Worm (Caenorhabditis elegans): ENCODE measurements around the gene F40F8.4.
A peak's percentile ranks its signal among the peaks of the same experiment; 100 is the strongest.

Gene F40F8.4

ce11 chrII:11105981-11106711 lies 33.9 kb downstream of the F40F8.4 start, which contains the start of gene nasp-1 (continued):
- TF ChIP-seq fkh-3 (tag; optimal IDR thresholded peaks at IDR 0.05): no peak
- no peak for TF ChIP-seq cebp-1 (GFP tag; IDR thresholded peaks at IDR 0.05)
- peak; percentile 19 for TF ChIP-seq cebp-1 (tag; optimal IDR thresholded peaks at IDR 0.05)
- TF ChIP-seq cebp-2 (GFP tag; IDR thresholded peaks at IDR 0.05): no peak
- no peak for TF ChIP-seq ztf-28 (GFP tag; IDR thresholded peaks at IDR 0.05)
- no peak for TF ChIP-seq F39B2.1 (GFP tag; IDR thresholded peaks at IDR 0.05)
- TF ChIP-seq aptf-3 (GFP tag; IDR thresholded peaks at IDR 0.05): no peak
- TF ChIP-seq pbrm-1 (GFP tag; IDR thresholded peaks at IDR 0.05): no peak
- TF ChIP-seq ets-4 (GFP tag; optimal IDR thresholded peaks at IDR 0.05): no peak
- TF ChIP-seq chd-7 (tag; optimal IDR thresholded peaks at IDR 0.05): no peak
- TF ChIP-seq madf-8 (GFP tag; conservative IDR thresholded peaks at IDR 0.05): peak; percentile 79
- peak; percentile 50 for TF ChIP-seq F49E8.2 (tag; optimal IDR thresholded peaks at IDR 0.05; ENCODE audit: insufficient read depth)
- TF ChIP-seq T07F8.4 (tag; optimal IDR thresholded peaks at IDR 0.05): no peak
- TF ChIP-seq atf-7 (tag; optimal IDR thresholded peaks at IDR 0.05): no peak
- no peak for TF ChIP-seq ceh-58 (GFP tag; IDR thresholded peaks at IDR 0.05)
- no peak for TF ChIP-seq ama-1 (optimal IDR thresholded peaks at IDR 0.05)
- TF ChIP-seq ama-1 (GFP tag; optimal IDR thresholded peaks at IDR 0.05): no peak
- no peak for TF ChIP-seq snpc-1.1 (tag; optimal IDR thresholded peaks at IDR 0.05; ENCODE audit: insufficient read depth)
- TF ChIP-seq ceh-100 (GFP tag; IDR thresholded peaks at IDR 0.05): no peak
- no peak for TF ChIP-seq attf-5 (GFP tag; optimal IDR thresholded peaks at IDR 0.05)
- TF ChIP-seq F23B12.7 (tag; optimal IDR thresholded peaks at IDR 0.05; ENCODE audit: insufficient read depth): no peak
- peak; percentile 70 for TF ChIP-seq F33H1.4 (GFP tag; IDR thresholded peaks at IDR 0.05)
- peak; percentile 58; the same call in 1 of the 2 replicates for TF ChIP-seq ceh-91 (GFP tag; IDR thresholded peaks at IDR 0.05)
- no peak for TF ChIP-seq F22D6.2 (tag; optimal IDR thresholded peaks at IDR 0.05)
- TF ChIP-seq aptf-2 (GFP tag; conservative IDR thresholded peaks at IDR 0.05): no peak
- TF ChIP-seq F57A8.1 (GFP tag; optimal IDR thresholded peaks at IDR 0.05): no peak
- no peak for TF ChIP-seq Y53G8AR.9 (GFP tag; conservative IDR thresholded peaks at IDR 0.05)
- peak; percentile 83 for TF ChIP-seq dpl-1 (GFP tag; optimal IDR thresholded peaks at IDR 0.05)
- TF ChIP-seq ztf-26 (tag; optimal IDR thresholded peaks at IDR 0.05): no peak
- TF ChIP-seq efl-1 (GFP tag; optimal IDR thresholded peaks at IDR 0.05): peak; percentile 94
- TF ChIP-seq hsf-1 (GFP tag; IDR thresholded peaks at IDR 0.05): peak; percentile 69; the same call in 1 of the 2 replicates
- no peak for TF ChIP-seq madf-10 (tag; optimal IDR thresholded peaks at IDR 0.05)
- no peak for TF ChIP-seq B0336.3 (GFP tag; IDR thresholded peaks at IDR 0.05)
- TF ChIP-seq ztf-22 (GFP tag; optimal IDR thresholded peaks at IDR 0.05): no peak
- no peak for TF ChIP-seq Y67H2A.10 (GFP tag; conservative IDR thresholded peaks at IDR 0.05)
- no peak for TF ChIP-seq die-1 (tag; optimal IDR thresholded peaks at IDR 0.05)
- no peak for TF ChIP-seq Y56A3A.18 (GFP tag; IDR thresholded peaks at IDR 0.05)
- no peak for TF ChIP-seq attf-3 (GFP tag; conservative IDR thresholded peaks at IDR 0.05)
- no peak for TF ChIP-seq lsy-27 (tag; optimal IDR thresholded peaks at IDR 0.05; ENCODE audit: borderline replicate concordance, insufficient read depth)
- TF ChIP-seq nfya-1 (tag; optimal IDR thresholded peaks at IDR 0.05; ENCODE audit: borderline replicate concordance, insufficient read depth): no peak
- no peak for TF ChIP-seq madf-3 (GFP tag; IDR thresholded peaks at IDR 0.05)
- TF ChIP-seq C17E4.6 (GFP tag; IDR thresholded peaks at IDR 0.05): no peak
- no peak for TF ChIP-seq B0019.2 (GFP tag; conservative IDR thresholded peaks at IDR 0.05)
- peak; percentile 70 for TF ChIP-seq snpc-1.3 (tag; optimal IDR thresholded peaks at IDR 0.05; ENCODE audit: insufficient read depth)
- TF ChIP-seq ztf-3 (GFP tag; optimal IDR thresholded peaks at IDR 0.05): no peak
- peak; percentile 48; the same call in 1 of the 2 replicates for TF ChIP-seq lin-26 (GFP tag; IDR thresholded peaks at IDR 0.05)
- TF ChIP-seq B0261.1 (tag; optimal IDR thresholded peaks at IDR 0.05): no peak
- peak; percentile 30 for TF ChIP-seq xnd-1 (tag; optimal IDR thresholded peaks at IDR 0.05)
